Worm (Caenorhabditis elegans) whole organism, L1 larva: Measurements from ENCODE around the gene ndub-6.

Experiments used
- C16A3.4 ChIP-seq: fragments of 150-350 bp; optimal IDR thresholded peaks from 2 replicates; lab custom pipeline; 2014; ENCODE audit warnings: missing biosample characterization, missing genetic modification characterization
- F16B12.6 ChIP-seq: fragments of 150-350 bp; optimal IDR thresholded peaks from 2 replicates; lab custom pipeline; 2014; ENCODE audit warnings: missing biosample characterization, missing genetic modification characterization
- aha-1 ChIP-seq: fragments of 150-350 bp; optimal IDR thresholded peaks from 2 replicates; lab custom pipeline; 2014; ENCODE audit warnings: missing biosample characterization, missing genetic modification characterization
- aly-2 ChIP-seq: fragments of 150-350 bp; optimal IDR thresholded peaks from 2 replicates; lab custom pipeline; 2014; ENCODE audit warnings: missing biosample characterization, missing genetic modification characterization
- ama-1 ChIP-seq: fragments of 150-350 bp; optimal IDR thresholded peaks from 2 replicates; lab custom pipeline; 2014
- blmp-1 ChIP-seq: fragments of 150-350 bp; optimal IDR thresholded peaks from 2 replicates; lab custom pipeline; 2014; ENCODE audit warnings: missing biosample characterization, missing genetic modification characterization
- ceh-8 ChIP-seq: fragments of 200-800 bp; sonication (Bioruptor generic); optimal IDR thresholded peaks from 2 replicates; lab custom pipeline; 2018; ENCODE audit warnings: mild to moderate bottlenecking, missing genetic modification characterization, moderate library complexity, missing compliant biosample characterization
- ceh-82 ChIP-seq, 3 experiments: fragments of 150-350 bp in 1 of 3; sonication (generic microtip) in 2 of 3; optimal IDR thresholded peaks; 2 replicates each; lab custom pipeline; 2014 to 2017; ENCODE audit warnings: missing biosample characterization in 3 of 3, missing genetic modification characterization in 3 of 3
- ceh-90 ChIP-seq: sonication (generic microtip); optimal IDR thresholded peaks from 2 replicates; lab custom pipeline; 2016; ENCODE audit warnings: missing genetic modification characterization, missing compliant biosample characterization
- dpl-1 ChIP-seq, 3 experiments: fragments of 150-350 bp in 2 of 3; sonication (generic microtip) in 1 of 3; optimal IDR thresholded peaks; 2 replicates each; lab custom pipeline; 2014 to 2017; ENCODE audit warnings: missing biosample characterization in 3 of 3, missing genetic modification characterization in 3 of 3, missing genetic modification reagents in 3 of 3
- efl-1 ChIP-seq, 4 experiments: fragments of 150-350 bp; optimal IDR thresholded peaks in 3 of 4; peaks in 1 of 4; 1 replicate in 1 of 4; 2 replicates in 3 of 4; lab custom pipeline; 2014; ENCODE audit warnings: missing biosample characterization in 2 of 4, missing genetic modification characterization in 2 of 4, missing genetic modification reagents in 2 of 4
- efl-3 ChIP-seq: fragments of 200-800 bp; sonication (Bioruptor generic); optimal IDR thresholded peaks from 2 replicates; lab custom pipeline; 2018; ENCODE audit warnings: mild to moderate bottlenecking, missing genetic modification characterization, missing compliant biosample characterization
- egl-13 ChIP-seq: sonication (generic microtip); optimal IDR thresholded peaks from 2 replicates; lab custom pipeline; 2016; ENCODE audit warnings: missing genotype, missing genetic modification reagents, missing genetic modification characterization, missing compliant biosample characterization
- egl-27 ChIP-seq, 2 experiments: fragments of 150-350 bp in 1 of 2; sonication (generic microtip); optimal IDR thresholded peaks; 3 replicates each; lab custom pipeline; 2017 to 2018; ENCODE audit warnings: missing biosample characterization in 2 of 2, missing genetic modification characterization in 2 of 2, missing genetic modification reagents in 2 of 2
- elt-3 ChIP-seq, 6 experiments: fragments of 150-350 bp in 1 of 6; sonication (generic microtip); optimal IDR thresholded peaks; 2 replicates each; lab custom pipeline; 2017 to 2018; ENCODE audit warnings: missing biosample characterization in 6 of 6, missing genetic modification characterization in 6 of 6, inconsistent platforms in 1 of 6
- ets-5 ChIP-seq: fragments of 200-800 bp; sonication (Bioruptor generic); IDR thresholded peaks from 2 replicates; pipeline ENCODE4 v1.3.6; 2022; ENCODE audit warnings: missing genetic modification characterization, missing compliant biosample characterization
- hlh-17 ChIP-seq: fragments of 200-800 bp; sonication (Bioruptor generic); optimal IDR thresholded peaks from 2 replicates; lab custom pipeline; 2018; ENCODE audit warnings: missing genetic modification characterization, mild to moderate bottlenecking, missing compliant biosample characterization, moderate library complexity, borderline replicate concordance
- hlh-4 ChIP-seq: sonication (generic microtip); optimal IDR thresholded peaks from 2 replicates; lab custom pipeline; 2016; ENCODE audit warnings: mild to moderate bottlenecking, missing genetic modification characterization, missing compliant biosample characterization
- irx-1 ChIP-seq: sonication (generic microtip); optimal IDR thresholded peaks from 2 replicates; lab custom pipeline; 2016; ENCODE audit warnings: missing genetic modification characterization, missing compliant biosample characterization
- jun-1 ChIP-seq: fragments of 150-350 bp; optimal IDR thresholded peaks from 2 replicates; lab custom pipeline; 2014; ENCODE audit warnings: missing biosample characterization, missing genetic modification reagents, missing genetic modification characterization
- lin-14 ChIP-seq: fragments of 200-800 bp; sonication (Bioruptor generic); optimal IDR thresholded peaks from 2 replicates; lab custom pipeline; 2018; ENCODE audit warnings: mild to moderate bottlenecking, missing genetic modification characterization, moderate library complexity, missing compliant biosample characterization
- lin-15B ChIP-seq: fragments of 150-350 bp; sonication (generic microtip); optimal IDR thresholded peaks from 3 replicates; lab custom pipeline; 2014; ENCODE audit warnings: missing biosample characterization, missing genetic modification characterization
- lin-39 ChIP-seq: fragments of 150-350 bp; optimal IDR thresholded peaks from 2 replicates; lab custom pipeline; 2014; ENCODE audit warnings: missing biosample characterization, missing genetic modification reagents, missing genetic modification characterization
- lsy-2 ChIP-seq, 2 experiments: fragments of 150-350 bp; optimal IDR thresholded peaks; 2 replicates each; lab custom pipeline; 2014; ENCODE audit warnings: missing biosample characterization in 2 of 2, missing genetic modification characterization in 2 of 2
- mab-9 ChIP-seq: fragments of 200-800 bp; sonication (Bioruptor generic); IDR thresholded peaks from 2 replicates; pipeline ENCODE4 v1.3.6; 2022; ENCODE audit warnings: missing genetic modification reagents, missing genetic modification characterization, missing compliant biosample characterization
- mdl-1 ChIP-seq, 2 experiments: fragments of 150-350 bp; optimal IDR thresholded peaks; 2 replicates each; lab custom pipeline; 2014 to 2017; ENCODE audit warnings: missing biosample characterization in 2 of 2, missing genetic modification characterization in 2 of 2, inconsistent platforms in 1 of 2
- mep-1 ChIP-seq: fragments of 150-350 bp; optimal IDR thresholded peaks from 2 replicates; lab custom pipeline; 2014; ENCODE audit warnings: missing biosample characterization, missing genetic modification characterization
- nhr-11 ChIP-seq: fragments of 150-350 bp; optimal IDR thresholded peaks from 2 replicates; lab custom pipeline; 2014; ENCODE audit warnings: missing biosample characterization, missing genetic modification characterization
- nhr-20 ChIP-seq: sonication (generic microtip); optimal IDR thresholded peaks from 2 replicates; lab custom pipeline; 2016; ENCODE audit warnings: mild to moderate bottlenecking, missing genetic modification characterization, missing compliant biosample characterization
- nhr-237 ChIP-seq: fragments of 150-350 bp; optimal IDR thresholded peaks from 2 replicates; lab custom pipeline; 2014; ENCODE audit warnings: missing biosample characterization, missing genetic modification characterization
- nhr-28 ChIP-seq: fragments of 150-350 bp; optimal IDR thresholded peaks from 2 replicates; lab custom pipeline; 2014; ENCODE audit warnings: missing biosample characterization, missing genetic modification characterization
- nhr-47 ChIP-seq: sonication (generic microtip); optimal IDR thresholded peaks from 2 replicates; lab custom pipeline; 2016; ENCODE audit warnings: mild to moderate bottlenecking, missing genetic modification characterization, moderate library complexity, missing compliant biosample characterization
- nhr-71 ChIP-seq: sonication (generic microtip); optimal IDR thresholded peaks from 2 replicates; lab custom pipeline; 2016; ENCODE audit warnings: mild to moderate bottlenecking, missing genetic modification characterization, moderate library complexity, missing compliant biosample characterization
- nhr-76 ChIP-seq: sonication (generic microtip); optimal IDR thresholded peaks from 2 replicates; lab custom pipeline; 2017; ENCODE audit warnings: missing biosample characterization, missing genetic modification characterization
- nhr-77 ChIP-seq: fragments of 150-350 bp; optimal IDR thresholded peaks from 2 replicates; lab custom pipeline; 2014; ENCODE audit warnings: missing biosample characterization, missing genetic modification characterization
- nhr-90 ChIP-seq: sonication (generic microtip); optimal IDR thresholded peaks from 2 replicates; lab custom pipeline; 2016; ENCODE audit warnings: mild to moderate bottlenecking, missing genetic modification characterization, missing compliant biosample characterization; ENCODE audit not compliant: poor library complexity
- pqm-1 ChIP-seq: sonication (generic microtip); optimal IDR thresholded peaks from 3 replicates; lab custom pipeline; 2017; ENCODE audit warnings: missing biosample characterization, missing genetic modification characterization
- skn-1 ChIP-seq: fragments of 150-350 bp; optimal IDR thresholded peaks from 2 replicates; lab custom pipeline; 2014; ENCODE audit warnings: missing biosample characterization, missing genetic modification characterization
- snpc-4 ChIP-seq: fragments of 150-350 bp; optimal IDR thresholded peaks from 2 replicates; lab custom pipeline; 2014; ENCODE audit warnings: missing biosample characterization, missing genetic modification characterization
- snu-23 ChIP-seq: sonication (generic microtip); optimal IDR thresholded peaks from 2 replicates; lab custom pipeline; 2016; ENCODE audit warnings: missing genetic modification characterization, missing compliant biosample characterization
- sox-4 ChIP-seq: sonication (generic microtip); optimal IDR thresholded peaks from 2 replicates; lab custom pipeline; 2016; ENCODE audit warnings: missing genetic modification characterization, missing compliant biosample characterization
- sptf-1 ChIP-seq: fragments of 150-350 bp; optimal IDR thresholded peaks from 2 replicates; lab custom pipeline; 2014; ENCODE audit warnings: missing biosample characterization, missing genetic modification characterization
- sup-37 ChIP-seq: fragments of 200-800 bp; sonication (Bioruptor generic); optimal IDR thresholded peaks from 2 replicates; lab custom pipeline; 2018; ENCODE audit warnings: mild to moderate bottlenecking, missing genetic modification characterization, missing compliant biosample characterization
- swsn-7 ChIP-seq: sonication (generic microtip); optimal IDR thresholded peaks from 2 replicates; lab custom pipeline; 2016; ENCODE audit warnings: missing genetic modification characterization, missing compliant biosample characterization
- tbx-2 ChIP-seq: sonication (generic microtip); optimal IDR thresholded peaks from 2 replicates; lab custom pipeline; 2016; ENCODE audit warnings: missing genetic modification characterization, missing compliant biosample characterization
- unc-30 ChIP-seq: sonication (generic microtip); optimal IDR thresholded peaks from 2 replicates; lab custom pipeline; 2017; ENCODE audit warnings: missing biosample characterization, missing genetic modification characterization
- unc-62 ChIP-seq: fragments of 150-350 bp; optimal IDR thresholded peaks from 2 replicates; lab custom pipeline; 2014; ENCODE audit warnings: missing biosample characterization, missing genetic modification reagents, missing genetic modification characterization
- vab-15 ChIP-seq: sonication (generic microtip); optimal IDR thresholded peaks from 2 replicates; lab custom pipeline; 2017; ENCODE audit warnings: missing genotype, mild to moderate bottlenecking, missing genetic modification characterization, missing compliant biosample characterization
- xbp-1 ChIP-seq: sonication (generic microtip); optimal IDR thresholded peaks from 2 replicates; lab custom pipeline; 2016; ENCODE audit warnings: missing genetic modification characterization, missing compliant biosample characterization
- zag-1 ChIP-seq: fragments of 150-350 bp; optimal IDR thresholded peaks from 2 replicates; lab custom pipeline; 2014; ENCODE audit warnings: missing biosample characterization, missing genetic modification characterization
- ztf-4 ChIP-seq: fragments of 150-350 bp; optimal IDR thresholded peaks from 2 replicates; lab custom pipeline; 2014; ENCODE audit warnings: missing biosample characterization, missing genetic modification characterization

Gene ndub-6

DNA sequence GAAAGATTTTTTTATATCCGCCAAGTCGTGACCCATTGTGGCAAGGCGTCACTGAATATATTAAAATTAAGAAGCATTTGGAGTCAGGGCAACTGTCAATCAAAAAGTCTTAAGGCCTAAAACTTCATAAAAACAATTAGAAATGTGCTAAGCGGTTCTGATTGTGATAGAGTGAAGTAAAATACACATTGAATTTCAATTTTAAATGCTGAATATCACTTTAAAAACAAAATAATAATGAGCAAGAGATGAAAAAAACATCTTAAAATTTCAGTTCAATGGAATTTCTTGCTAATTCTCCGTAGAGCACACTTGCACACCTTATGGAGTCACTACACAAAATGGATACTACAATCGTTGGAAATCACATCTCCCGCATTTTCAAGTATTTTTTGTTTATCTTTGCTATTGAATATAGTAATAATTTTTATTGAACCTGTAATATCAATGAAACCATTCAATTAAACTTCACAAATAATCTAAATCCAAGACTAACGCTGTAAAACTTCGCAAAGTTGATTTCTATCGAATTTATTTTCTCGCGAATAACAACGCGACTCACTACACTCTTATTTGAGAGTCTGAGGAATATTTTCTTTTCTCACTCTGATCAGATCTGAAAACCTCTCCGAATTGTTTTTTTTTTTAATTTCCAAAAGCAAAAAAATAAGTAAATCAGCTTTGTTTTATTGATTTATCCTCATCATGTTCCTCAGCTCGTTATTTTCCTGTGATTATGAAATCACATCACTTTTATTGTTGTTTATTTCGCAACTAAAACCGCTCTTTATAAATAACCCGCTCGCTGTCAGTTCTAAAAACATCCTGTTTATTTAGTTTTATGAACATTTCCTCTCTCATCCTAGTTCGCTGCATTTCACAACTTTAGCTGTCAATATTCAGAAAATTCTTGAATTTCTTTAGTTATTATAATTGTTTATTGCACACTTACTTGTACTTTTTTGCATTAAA, 16.5 kb upstream of the ndub-6 start, which contains the start of gene mars-1:
TSS of gene mars-1 (minus strand) at position 51 of the 972 bp plus-strand sequence.
- TF ChIP-seq mdl-1 (tag; optimal IDR thresholded peaks at IDR 0.05; lab: Kevin White, UChicago) (no peak), swsn-7 (tag; lab: Kevin White, UChicago) (peak; percentile 63), egl-27 (tag; optimal IDR thresholded peaks at IDR 0.05; lab: Kevin White, UChicago) (no peak), unc-62 (GFP tag; lab: Kevin White, UChicago) (no peak), zag-1 (tag; lab: Kevin White, UChicago) (no peak), nhr-47 (tag; lab: Kevin White, UChicago) (peak; percentile 82), egl-13 (tag; lab: Kevin White, UChicago) (peak; percentile 56), blmp-1 (tag; lab: Kevin White, UChicago) (peak; percentile 12), lin-15B (tag; lab: Kevin White, UChicago) (peak; percentile 52), nhr-90 (tag; lab: Kevin White, UChicago) (peak; percentile 80), nhr-237 (peak; percentile 51), nhr-71 (tag; lab: Kevin White, UChicago) (peak; percentile 89), ztf-4 (tag; lab: Kevin White, UChicago) (peak; percentile 4), skn-1 (tag; lab: Kevin White, UChicago) (peak; percentile 34), sup-37 (GFP tag; lab: Kevin White, UChicago) (no peak), irx-1 (tag; lab: Kevin White, UChicago) (peak; percentile 64), tbx-2 (tag; lab: Kevin White, UChicago) (peak; percentile 73), jun-1 (peak; percentile 60), ceh-82 (tag; optimal IDR thresholded peaks at IDR 0.05; lab: Kevin White, UChicago) (peak; percentile 12 to 53 (median 49)), snu-23 (GFP tag; lab: Kevin White, UChicago) (peak; percentile 85), mep-1 (peak; percentile 84), hlh-4 (tag; lab: Kevin White, UChicago) (no peak), dpl-1 (GFP tag; optimal IDR thresholded peaks at IDR 0.05; lab: Kevin White, UChicago) (peak; percentile 53 to 63 (median 61)), nhr-76 (no peak), lin-14 (GFP tag; lab: Kevin White, UChicago) (peak; percentile 84), efl-3 (GFP tag; lab: Kevin White, UChicago) (no peak), efl-1 (optimal IDR thresholded peaks at IDR 0.05; lab: Kevin White, UChicago) (peak; percentile 70 to 72), efl-1 (GFP tag; optimal IDR thresholded peaks at IDR 0.05 in 1 of 2; lab: Kevin White, UChicago) (peak; percentile 58 to 89), xbp-1 (tag; lab: Kevin White, UChicago) (peak; percentile 77), sptf-1 (no peak), ceh-90 (tag; lab: Kevin White, UChicago) (peak; percentile 45), F16B12.6 (tag; lab: Kevin White, UChicago) (peak; percentile 19), lsy-2 (tag; optimal IDR thresholded peaks at IDR 0.05; lab: Kevin White, UChicago) (peak; percentile 65 to 88), nhr-77 (tag; lab: Kevin White, UChicago) (peak; percentile 74), mab-9 (GFP tag; lab: Robert Waterston, UW) (no peak), aly-2 (tag; lab: Kevin White, UChicago) (peak; percentile 55), lin-39 (tag; lab: Kevin White, UChicago) (no peak), elt-3 (tag; optimal IDR thresholded peaks at IDR 0.05; lab: Kevin White, UChicago) (peak in 1 of 6 experiments; percentile 14), sox-4 (tag; lab: Kevin White, UChicago) (peak; percentile 40), ets-5 (GFP tag; lab: Robert Waterston, UW) (no peak), snpc-4 (tag; lab: Kevin White, UChicago) (peak; percentile 17), hlh-17 (GFP tag; lab: Kevin White, UChicago) (no peak), vab-15 (tag; lab: Kevin White, UChicago) (peak; percentile 80), ceh-8 (GFP tag; lab: Kevin White, UChicago) (no peak), unc-30 (tag; lab: Kevin White, UChicago) (no peak), nhr-28 (tag; lab: Kevin White, UChicago) (no peak), ama-1 (lab: Kevin White, UChicago) (no peak), pqm-1 (tag; lab: Kevin White, UChicago) (no peak), nhr-20 (tag; lab: Kevin White, UChicago) (peak; percentile 86), nhr-11 (tag; lab: Kevin White, UChicago) (no peak), aha-1 (tag; lab: Kevin White, UChicago) (no peak), C16A3.4 (peak; percentile 89)
